Worm (Caenorhabditis elegans): ENCODE data around the gene his-35.

The his-35 gene

DNA sequence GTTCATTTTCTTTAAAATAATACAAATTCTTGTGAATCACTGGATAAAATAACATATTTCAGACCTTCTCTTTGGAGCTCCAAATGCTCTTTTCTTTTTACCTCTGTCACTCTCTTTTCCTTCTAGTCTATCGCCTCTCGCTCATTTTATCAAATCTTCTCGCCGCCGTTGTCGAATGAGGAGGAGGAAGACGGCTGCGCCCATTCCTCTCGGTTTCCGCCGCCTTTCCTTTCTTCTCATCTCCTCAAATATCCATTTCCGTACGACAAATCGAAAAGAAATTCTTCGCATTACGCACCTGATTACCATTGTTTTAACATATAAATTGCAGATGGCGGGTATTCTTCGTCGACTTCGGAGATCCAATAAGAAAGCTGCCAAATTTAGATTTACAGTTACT, 5.2 kb upstream of the his-35 start, which contains the start of gene ehbp-1:
Gene ehbp-1, plus strand, starts transcription at position 332 of the 400 bp plus-strand sequence.
- TF ChIP-seq sma-9 (GFP tag; optimal IDR thresholded peaks at IDR 0.05) = peak; percentile 29
- TF ChIP-seq sma-9 (tag; optimal IDR thresholded peaks at IDR 0.05) = no peak
- no peak for TF ChIP-seq ztf-11 (tag; optimal IDR thresholded peaks at IDR 0.05)
- peak; percentile 40 for TF ChIP-seq unc-55 (GFP tag; optimal IDR thresholded peaks at IDR 0.05)
- peak; percentile 32 for TF ChIP-seq C34F6.9 (tag; optimal IDR thresholded peaks at IDR 0.05)
- peak in 1 of 2 experiments; percentile 3 for TF ChIP-seq lsy-2 (tag; optimal IDR thresholded peaks at IDR 0.05)
- TF ChIP-seq nhr-25 (tag; optimal IDR thresholded peaks at IDR 0.05) = no peak

DNA sequence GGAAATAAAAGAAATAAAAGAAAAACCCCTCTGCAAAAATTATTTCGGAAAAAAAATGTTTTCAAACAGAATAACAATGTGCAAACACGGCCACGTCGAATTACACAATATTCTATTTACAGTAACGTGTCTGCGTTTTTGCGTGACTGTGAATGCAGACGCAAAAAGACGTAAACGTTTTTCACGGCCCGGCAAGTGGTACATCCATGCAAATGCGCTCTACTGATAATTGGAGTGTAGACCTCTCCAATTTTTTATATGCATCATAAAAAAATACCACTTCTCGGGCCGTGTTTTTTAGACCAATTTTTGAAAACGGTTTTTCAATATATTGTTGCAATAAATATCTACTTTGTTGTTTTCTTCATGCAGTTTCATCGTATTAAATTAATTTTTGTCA, 4.4 kb upstream of the his-35 start, which contains the start of gene nstp-10:
Gene nstp-10, minus strand, starts transcription at position 378 of the 400 bp plus-strand sequence.
- TF ChIP-seq lin-11 (tag; optimal IDR thresholded peaks at IDR 0.05) (no peak), aly-2 (tag; optimal IDR thresholded peaks at IDR 0.05) (no peak), unc-62 (GFP tag; optimal IDR thresholded peaks at IDR 0.05) (no peak), egl-27 (tag; optimal IDR thresholded peaks at IDR 0.05) (no peak), lsy-2 (tag; optimal IDR thresholded peaks at IDR 0.05) (peak; percentile 3 to 78), peb-1 (tag; optimal IDR thresholded peaks at IDR 0.05) (no peak), nhr-21 (tag; optimal IDR thresholded peaks at IDR 0.05) (no peak), crh-2 (tag; optimal IDR thresholded peaks at IDR 0.05) (peak; percentile 19), nhr-129 (tag; optimal IDR thresholded peaks at IDR 0.05) (peak; percentile 55), nhr-12 (tag; optimal IDR thresholded peaks at IDR 0.05) (no peak), elt-1 (tag; optimal IDR thresholded peaks at IDR 0.05) (no peak), ZK546.5 (tag; optimal IDR thresholded peaks at IDR 0.05) (no peak), lin-13 (GFP tag; optimal IDR thresholded peaks at IDR 0.05) (peak; percentile 36), Y55F3AM.14 (GFP tag; optimal IDR thresholded peaks at IDR 0.05) (no peak), nhr-25 (tag; optimal IDR thresholded peaks at IDR 0.05) (no peak), ztf-4 (tag; optimal IDR thresholded peaks at IDR 0.05) (no peak), lin-39 (tag; optimal IDR thresholded peaks at IDR 0.05) (no peak), ceh-16 (tag; optimal IDR thresholded peaks at IDR 0.05) (no peak), unc-39 (tag; optimal IDR thresholded peaks at IDR 0.05) (no peak), nhr-10 (tag; optimal IDR thresholded peaks at IDR 0.05) (no peak), dmd-4 (tag; optimal IDR thresholded peaks at IDR 0.05) (no peak), fos-1 (tag; optimal IDR thresholded peaks at IDR 0.05) (peak; percentile 12), blmp-1 (tag; optimal IDR thresholded peaks at IDR 0.05; ENCODE audit: insufficient read depth) (no peak), sma-9 (GFP tag; optimal IDR thresholded peaks at IDR 0.05) (no peak), sma-9 (tag; optimal IDR thresholded peaks at IDR 0.05) (no peak), ceh-82 (tag; optimal IDR thresholded peaks at IDR 0.05) (no peak), ztf-11 (tag; optimal IDR thresholded peaks at IDR 0.05) (no peak), mbf-1 (tag; optimal IDR thresholded peaks at IDR 0.05) (no peak), R02D3.7 (tag; optimal IDR thresholded peaks at IDR 0.05) (no peak), unc-55 (GFP tag; optimal IDR thresholded peaks at IDR 0.05) (peak; percentile 69), alr-1 (tag; optimal IDR thresholded peaks at IDR 0.05) (no peak), zag-1 (tag; optimal IDR thresholded peaks at IDR 0.05) (no peak), elt-3 (tag; optimal IDR thresholded peaks at IDR 0.05) (no peak), nhr-23 (tag; optimal IDR thresholded peaks at IDR 0.05) (no peak), snpc-4 (tag; optimal IDR thresholded peaks at IDR 0.05) (no peak), ztf-1 (GFP tag; conservative IDR thresholded peaks at IDR 0.05) (no peak), nhr-237 (tag; optimal IDR thresholded peaks at IDR 0.05) (no peak), nhr-6 (tag; optimal IDR thresholded peaks at IDR 0.05) (no peak), gmeb-1 (tag; optimal IDR thresholded peaks at IDR 0.05) (peak; percentile 7), sma-3 (GFP tag; optimal IDR thresholded peaks at IDR 0.05) (no peak), ama-1 (optimal IDR thresholded peaks at IDR 0.05) (no peak), mdl-1 (tag; optimal IDR thresholded peaks at IDR 0.05) (no peak), mab-5 (tag; optimal IDR thresholded peaks at IDR 0.05) (no peak), sem-4 (tag; optimal IDR thresholded peaks at IDR 0.05) (no peak), F13H6.1 (tag; optimal IDR thresholded peaks at IDR 0.05) (no peak), C34F6.9 (tag; optimal IDR thresholded peaks at IDR 0.05) (peak; percentile 37), nhr-77 (tag; optimal IDR thresholded peaks at IDR 0.05) (no peak), skn-1 (tag; optimal IDR thresholded peaks at IDR 0.05) (no peak), nhr-11 (tag; optimal IDR thresholded peaks at IDR 0.05) (no peak)

Measured in whole organism, L2 larva.